Fruit fly (Drosophila melanogaster) whole organism, pupa: Measurements from ENCODE around the gene CycG.

Source experiments
- CG10348 ChIP-seq: fragments of 200-800 bp; sonication (Bioruptor generic); IDR thresholded peaks from 2 replicates; pipeline ENCODE4 v1.3.6; 2022; ENCODE audit warnings: missing biosample characterization, missing genetic modification characterization
- CG12605 ChIP-seq: fragments of 200-800 bp; sonication (Bioruptor generic); IDR thresholded peaks from 2 replicates; pipeline ENCODE4 v1.3.6; 2022; ENCODE audit warnings: missing biosample characterization, missing genetic modification characterization
- CG13204 ChIP-seq: fragments of 200-800 bp; sonication (Bioruptor generic); optimal IDR thresholded peaks from 2 replicates; lab custom pipeline; 2018; ENCODE audit warnings: missing biosample characterization, mild to moderate bottlenecking, missing genetic modification characterization, moderate library complexity
- CG14655 ChIP-seq: fragments of 200-800 bp; sonication (Bioruptor generic); optimal IDR thresholded peaks from 3 replicates; lab custom pipeline; 2017; ENCODE audit warnings: mild to moderate bottlenecking, missing biosample characterization, missing genetic modification reagents, missing genetic modification characterization
- CG15710 ChIP-seq: fragments of 200-800 bp; sonication (Bioruptor generic); optimal IDR thresholded peaks from 2 replicates; lab custom pipeline; 2018; ENCODE audit warnings: missing biosample characterization, mild to moderate bottlenecking, missing genetic modification characterization, moderate library complexity
- CG17806 ChIP-seq: fragments of 200-800 bp; sonication (Bioruptor generic); optimal IDR thresholded peaks from 2 replicates; lab custom pipeline; 2018; ENCODE audit warnings: missing biosample characterization, mild to moderate bottlenecking, missing genetic modification characterization, moderate library complexity
- CG32121 ChIP-seq: fragments of 200-800 bp; sonication (Bioruptor generic); IDR thresholded peaks from 2 replicates; pipeline ENCODE4 v1.3.6; 2022; ENCODE audit warnings: missing biosample characterization, missing genetic modification characterization
- CG34367 ChIP-seq: fragments of 200-800 bp; sonication (Bioruptor generic); optimal IDR thresholded peaks from 2 replicates; lab custom pipeline; 2018; ENCODE audit warnings: missing biosample characterization, mild to moderate bottlenecking, missing genetic modification characterization
- CG4496 ChIP-seq: fragments of 200-800 bp; sonication (Bioruptor generic); IDR thresholded peaks from 3 replicates; pipeline ENCODE4 v1.3.6; 2022; ENCODE audit warnings: missing biosample characterization, missing genetic modification characterization
- CG8159 ChIP-seq: fragments of 200-800 bp; sonication (Bioruptor generic); optimal IDR thresholded peaks from 3 replicates; lab custom pipeline; 2018; ENCODE audit warnings: missing biosample characterization, mild to moderate bottlenecking, missing genetic modification characterization, moderate library complexity
- CG8301 ChIP-seq: fragments of 200-800 bp; sonication (Bioruptor generic); optimal IDR thresholded peaks from 2 replicates; lab custom pipeline; 2018; ENCODE audit warnings: missing biosample characterization, mild to moderate bottlenecking, missing genetic modification characterization
- CG9948 ChIP-seq: fragments of 200-800 bp; sonication (Bioruptor generic); optimal IDR thresholded peaks from 2 replicates; lab custom pipeline; 2018; ENCODE audit warnings: missing biosample characterization, mild to moderate bottlenecking, missing genetic modification characterization, moderate library complexity
- D1 ChIP-seq: fragments of 200-800 bp; sonication (Bioruptor generic); optimal IDR thresholded peaks from 2 replicates; lab custom pipeline; 2018; ENCODE audit warnings: missing biosample characterization, mild to moderate bottlenecking, missing genetic modification characterization, moderate library complexity
- EcR ChIP-seq: fragments of 200-800 bp; sonication (Bioruptor generic); optimal IDR thresholded peaks from 3 replicates; lab custom pipeline; 2019; ENCODE audit warnings: missing biosample characterization, missing genetic modification characterization, mild to moderate bottlenecking, moderate library complexity, missing genetic modification reagents
- Ets98B ChIP-seq: fragments of 200-800 bp; sonication (Bioruptor generic); IDR thresholded peaks from 2 replicates; pipeline ENCODE4 v1.3.6; 2022; ENCODE audit warnings: missing biosample characterization, missing genetic modification characterization
- Pif1A ChIP-seq: fragments of 200-800 bp; sonication (Bioruptor generic); optimal IDR thresholded peaks from 3 replicates; lab custom pipeline; 2016; ENCODE audit warnings: missing biosample characterization, missing genetic modification characterization
- Pif1B ChIP-seq: fragments of 200-800 bp; sonication (Bioruptor generic); optimal IDR thresholded peaks from 3 replicates; lab custom pipeline; 2016; ENCODE audit warnings: missing biosample characterization, missing genetic modification characterization
- Snoo ChIP-seq: fragments of 200-800 bp; sonication (Bioruptor generic); optimal IDR thresholded peaks from 3 replicates; lab custom pipeline; 2017; ENCODE audit warnings: missing biosample characterization, mild to moderate bottlenecking, missing genetic modification characterization, inconsistent platforms
- fd96Ca ChIP-seq: fragments of 200-800 bp; sonication (Bioruptor generic); IDR thresholded peaks from 3 replicates; pipeline ENCODE4 v1.3.6; 2022; ENCODE audit warnings: missing biosample characterization, missing genetic modification characterization
- gl ChIP-seq: fragments of 200-800 bp; sonication (Bioruptor generic); optimal IDR thresholded peaks from 2 replicates; lab custom pipeline; 2018; ENCODE audit warnings: missing biosample characterization, mild to moderate bottlenecking, missing genetic modification characterization
- rn ChIP-seq: fragments of 200-800 bp; sonication (Bioruptor generic); IDR thresholded peaks from 2 replicates; pipeline ENCODE4 v1.3.6; 2022; ENCODE audit warnings: missing biosample characterization, missing genetic modification characterization

Gene CycG

dm6 chr3R:31590281-31590680, 22.2 kb downstream of the CycG start, which contains the start of gene CG1638:
TSS of gene CG1638 (plus strand) at chr3R:31590581.
- TF ChIP-seq D1 (tag; lab: Kevin White, UChicago) (no peak), rn (GFP tag; lab: Robert Waterston, UW) (no peak), CG12605 (GFP tag; lab: Robert Waterston, UW) (no peak), gl (tag; lab: Kevin White, UChicago) (no peak), CG15710 (tag; lab: Kevin White, UChicago) (no peak), CG14655 (GFP tag; lab: Kevin White, UChicago) (no peak), CG32121 (GFP tag; lab: Robert Waterston, UW) (no peak), Snoo (tag; lab: Kevin White, UChicago) (no peak), Ets98B (GFP tag; lab: Robert Waterston, UW) (no peak), fd96Ca (GFP tag; lab: Robert Waterston, UW) (no peak), Pif1A (no peak), EcR (GFP tag; lab: Kevin White, UChicago) (no peak), CG9948 (no peak)

dm6 chr3R:31588374-31588773, 24.1 kb downstream of the CycG start, which contains the start of gene CG1635:
TSS of gene CG1635 (plus strand) at chr3R:31588673.
- TF ChIP-seq CG10348, result peak; percentile 97
- TF ChIP-seq CG8159 (tag; lab: Kevin White, UChicago), result peak; percentile 97
- TF ChIP-seq Ets98B (GFP tag; lab: Robert Waterston, UW), result peak; percentile 100
- TF ChIP-seq fd96Ca (GFP tag; lab: Robert Waterston, UW), result peak; percentile 98
- TF ChIP-seq EcR (GFP tag; lab: Kevin White, UChicago), result peak; percentile 49
- TF ChIP-seq CG4496 (GFP tag; lab: Robert Waterston, UW), result peak; percentile 100
- TF ChIP-seq CG12605 (GFP tag; lab: Robert Waterston, UW), result peak; percentile 100
- TF ChIP-seq CG17806 (tag; lab: Kevin White, UChicago), result peak; percentile 98
- peak; percentile 100 for TF ChIP-seq CG8301
- TF ChIP-seq CG13204 (GFP tag; lab: Kevin White, UChicago), result no peak
- peak; percentile 97 for TF ChIP-seq CG34367 (tag; lab: Kevin White, UChicago)
- TF ChIP-seq D1 (tag; lab: Kevin White, UChicago), result no peak
- TF ChIP-seq rn (GFP tag; lab: Robert Waterston, UW), result peak; percentile 98
- peak; percentile 100 for TF ChIP-seq CG32121 (GFP tag; lab: Robert Waterston, UW)
- no peak for TF ChIP-seq Pif1A
- peak; percentile 97 for TF ChIP-seq Pif1B (GFP tag; lab: Kevin White, UChicago)
- TF ChIP-seq CG9948, result peak; percentile 97
- TF ChIP-seq Snoo (tag; lab: Kevin White, UChicago), result peak; percentile 98
- peak; percentile 99 for TF ChIP-seq CG14655 (GFP tag; lab: Kevin White, UChicago)
- peak; percentile 92 for TF ChIP-seq gl (tag; lab: Kevin White, UChicago)
- TF ChIP-seq CG15710 (tag; lab: Kevin White, UChicago), result peak; percentile 98

- TF ChIP-seq CG8159 (tag; lab: Kevin White, UChicago) (peak; percentile 26), CG10348 (no peak)
These were observed 31.9 kb downstream of the CycG start, which contains the start of the genes pygo and rod for dm6 chr3R:31580586-31580994. TSS of gene pygo (minus strand) at chr3R:31580699. TSS of gene rod (plus strand) at chr3R:31580951.

dm6 chr3R:31580032-31580431, 32.4 kb downstream of the CycG start:
- TF ChIP-seq CG4496 (GFP tag; lab: Robert Waterston, UW) (no peak), CG15710 (tag; lab: Kevin White, UChicago) (no peak), Ets98B (GFP tag; lab: Robert Waterston, UW) (no peak), CG9948 (no peak), fd96Ca (GFP tag; lab: Robert Waterston, UW) (no peak), CG12605 (GFP tag; lab: Robert Waterston, UW) (no peak), rn (GFP tag; lab: Robert Waterston, UW) (no peak), gl (tag; lab: Kevin White, UChicago) (no peak), CG14655 (GFP tag; lab: Kevin White, UChicago) (no peak), EcR (GFP tag; lab: Kevin White, UChicago) (no peak), CG13204 (GFP tag; lab: Kevin White, UChicago) (no peak), CG17806 (tag; lab: Kevin White, UChicago) (no peak), D1 (tag; lab: Kevin White, UChicago) (no peak), CG34367 (tag; lab: Kevin White, UChicago) (no peak), Pif1A (no peak), CG10348 (no peak), Pif1B (GFP tag; lab: Kevin White, UChicago) (no peak), CG32121 (GFP tag; lab: Robert Waterston, UW) (no peak), CG8301 (no peak)

- no peak for TF ChIP-seq rn (GFP tag; lab: Robert Waterston, UW)
- TF ChIP-seq CG4496 (GFP tag; lab: Robert Waterston, UW), result no peak
- no peak for TF ChIP-seq CG14655 (GFP tag; lab: Kevin White, UChicago)
- no peak for TF ChIP-seq CG12605 (GFP tag; lab: Robert Waterston, UW)
- no peak for TF ChIP-seq CG17806 (tag; lab: Kevin White, UChicago)
- TF ChIP-seq D1 (tag; lab: Kevin White, UChicago), result no peak
- TF ChIP-seq CG8301, result no peak
- TF ChIP-seq CG13204 (GFP tag; lab: Kevin White, UChicago), result no peak
- TF ChIP-seq gl (tag; lab: Kevin White, UChicago), result no peak
- TF ChIP-seq CG34367 (tag; lab: Kevin White, UChicago), result no peak
- TF ChIP-seq CG15710 (tag; lab: Kevin White, UChicago), result no peak
- no peak for TF ChIP-seq CG9948
- TF ChIP-seq CG10348, result no peak
- no peak for TF ChIP-seq Pif1B (GFP tag; lab: Kevin White, UChicago)
- TF ChIP-seq Pif1A, result no peak
- no peak for TF ChIP-seq CG32121 (GFP tag; lab: Robert Waterston, UW)
- TF ChIP-seq EcR (GFP tag; lab: Kevin White, UChicago), result no peak
- no peak for TF ChIP-seq CG8159 (tag; lab: Kevin White, UChicago)
- TF ChIP-seq, all 21 proteins: peak for 0
These were observed 35.1 kb downstream of the CycG start for dm6 chr3R:31577351-31577750.
